Worm (Caenorhabditis elegans): ENCODE results near the gene C41C4.9.
A peak's percentile ranks its signal among the peaks of the same experiment; 100 is the strongest.

Gene C41C4.9

DNA sequence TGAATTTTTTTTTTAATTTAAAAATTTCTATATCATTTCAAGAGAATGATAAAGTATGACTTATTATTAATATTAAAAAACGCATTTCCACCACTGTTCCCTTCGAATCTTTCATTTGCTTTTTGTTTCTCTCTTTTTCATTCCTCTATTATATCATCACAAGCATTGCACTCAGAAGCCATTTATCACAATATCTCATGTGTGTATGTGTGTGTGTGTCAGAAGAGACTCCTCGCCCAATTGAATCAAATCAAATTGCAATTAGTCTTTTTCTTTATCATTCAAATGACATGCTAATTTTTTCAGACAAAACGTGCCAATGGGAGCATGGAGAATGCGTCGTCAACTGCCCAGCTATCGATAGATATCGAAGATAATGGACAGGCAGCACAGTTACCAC is 8.7 kb downstream of the C41C4.9 start, which contains the start of gene unc-105:
TSS of gene unc-105 (plus strand) at position 301 of the 400 bp plus-strand sequence.
- TF ChIP-seq ref-2 (tag; optimal IDR thresholded peaks at IDR 0.05): no peak
- TF ChIP-seq eyg-1 (tag; optimal IDR thresholded peaks at IDR 0.05): no peak
- no peak for TF ChIP-seq C08G9.2 (tag; optimal IDR thresholded peaks at IDR 0.05)
- no peak for TF ChIP-seq tbx-7 (tag; optimal IDR thresholded peaks at IDR 0.05)
- TF ChIP-seq pat-9 (tag; optimal IDR thresholded peaks at IDR 0.05): no peak
- TF ChIP-seq lim-6 (tag; optimal IDR thresholded peaks at IDR 0.05): no peak
- TF ChIP-seq fkh-10 (GFP tag; optimal IDR thresholded peaks at IDR 0.05): no peak
- no peak for TF ChIP-seq zip-5 (tag; optimal IDR thresholded peaks at IDR 0.05)
- no peak for TF ChIP-seq ztf-16 (tag; optimal IDR thresholded peaks at IDR 0.05)
- no peak for TF ChIP-seq fkh-6 (tag; optimal IDR thresholded peaks at IDR 0.05)
- TF ChIP-seq pag-3 (tag; optimal IDR thresholded peaks at IDR 0.05; ENCODE audit: borderline replicate concordance): no peak
- no peak for TF ChIP-seq gmeb-2 (tag; optimal IDR thresholded peaks at IDR 0.05)
- TF ChIP-seq unc-55 (GFP tag; optimal IDR thresholded peaks at IDR 0.05): no peak
- no peak for TF ChIP-seq ahr-1 (tag; optimal IDR thresholded peaks at IDR 0.05)
- TF ChIP-seq ceh-14 (tag; optimal IDR thresholded peaks at IDR 0.05): no peak

- TF ChIP-seq gmeb-2 (tag; optimal IDR thresholded peaks at IDR 0.05) (no peak), nfya-1 (tag; optimal IDR thresholded peaks at IDR 0.05) (peak; percentile 77), ceh-34 (tag; optimal IDR thresholded peaks at IDR 0.05) (no peak)
Measured at ce11 chrII:8117426-8117825, 10.0 kb downstream of the C41C4.9 start.

DNA sequence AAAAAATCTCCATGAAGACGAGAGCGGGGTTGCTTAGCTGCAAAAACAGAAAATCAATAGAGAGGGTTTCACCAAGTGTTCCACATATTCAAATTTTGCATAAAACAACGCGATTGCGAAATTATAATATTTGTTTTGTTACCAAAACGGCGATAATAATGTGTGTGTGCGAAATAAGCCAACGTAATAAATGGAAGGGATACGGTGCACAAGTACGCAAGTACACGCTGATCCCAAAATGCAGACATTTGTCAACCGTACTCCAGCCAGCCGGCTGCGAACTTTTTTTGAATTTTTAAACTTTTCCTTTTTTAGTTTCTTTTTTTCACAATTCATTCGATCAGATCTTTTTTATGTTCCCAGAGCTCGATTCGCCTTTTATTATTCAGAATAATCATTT is 17.4 kb downstream of the C41C4.9 start, which contains the start of gene ire-1:
TSS of gene ire-1 (minus strand) at position 44 of the 400 bp plus-strand sequence.
- TF ChIP-seq K02D7.2 (tag; optimal IDR thresholded peaks at IDR 0.05) (no peak), ceh-31 (tag; optimal IDR thresholded peaks at IDR 0.05) (peak; percentile 37), ceh-48 (tag; optimal IDR thresholded peaks at IDR 0.05) (no peak), elt-2 (tag; optimal IDR thresholded peaks at IDR 0.05) (peak; percentile 3), ceh-18 (tag; optimal IDR thresholded peaks at IDR 0.05) (no peak), eyg-1 (tag; optimal IDR thresholded peaks at IDR 0.05) (no peak), C08G9.2 (tag; optimal IDR thresholded peaks at IDR 0.05) (no peak), odd-2 (tag; optimal IDR thresholded peaks at IDR 0.05) (no peak), elt-4 (tag; optimal IDR thresholded peaks at IDR 0.05) (no peak), dve-1 (tag; optimal IDR thresholded peaks at IDR 0.05) (peak; percentile 53), pha-4 (tag; optimal IDR thresholded peaks at IDR 0.05) (no peak), pax-1 (tag; optimal IDR thresholded peaks at IDR 0.05) (no peak), pros-1 (tag; optimal IDR thresholded peaks at IDR 0.05) (no peak), nhr-232 (tag; optimal IDR thresholded peaks at IDR 0.05) (no peak), sox-4 (tag; optimal IDR thresholded peaks at IDR 0.05) (no peak), unc-42 (tag; optimal IDR thresholded peaks at IDR 0.05) (peak; percentile 34), ama-1 (optimal IDR thresholded peaks at IDR 0.05) (no peak), ref-2 (tag; optimal IDR thresholded peaks at IDR 0.05) (no peak), tbx-7 (tag; optimal IDR thresholded peaks at IDR 0.05) (no peak), syd-9 (tag; optimal IDR thresholded peaks at IDR 0.05) (no peak), npax-4 (tag; optimal IDR thresholded peaks at IDR 0.05) (no peak), ets-4 (tag; optimal IDR thresholded peaks at IDR 0.05) (no peak), hlh-8 (tag; optimal IDR thresholded peaks at IDR 0.05) (no peak), hlh-6 (tag; optimal IDR thresholded peaks at IDR 0.05) (no peak), pha-2 (tag; optimal IDR thresholded peaks at IDR 0.05) (no peak), hlh-30 (tag; optimal IDR thresholded peaks at IDR 0.05; ENCODE audit: insufficient read depth) (no peak), pat-9 (tag; optimal IDR thresholded peaks at IDR 0.05) (no peak), tbx-2 (tag; optimal IDR thresholded peaks at IDR 0.05) (no peak), sox-2 (GFP tag; IDR thresholded peaks at IDR 0.05) (no peak), T23F11.4 (GFP tag; optimal IDR thresholded peaks at IDR 0.05) (no peak), unc-3 (GFP tag; conservative IDR thresholded peaks at IDR 0.05) (peak; percentile 13; the same call in 1 of the 2 replicates), unc-3 (tag; optimal IDR thresholded peaks at IDR 0.05) (no peak), nfya-1 (tag; optimal IDR thresholded peaks at IDR 0.05) (peak; percentile 73), lin-11 (tag; optimal IDR thresholded peaks at IDR 0.05) (no peak), fax-1 (tag; optimal IDR thresholded peaks at IDR 0.05) (no peak)
